Fruit fly (Drosophila melanogaster) whole organism, larva: ENCODE measurements around the gene Elo68beta.
"Not testable (repeated sequence)": the region's sequence is repeated elsewhere in the genome, so short reads cannot be mapped to it uniquely, and the experiment has no call there.

Experiments
- noc ChIP-seq: fragments of 200-800 bp; sonication (Bioruptor generic); optimal IDR thresholded peaks from 3 replicates; lab custom pipeline; 2019; ENCODE audit warnings: missing biosample characterization, mild to moderate bottlenecking, missing genetic modification characterization, moderate library complexity

Gene Elo68beta

DNA sequence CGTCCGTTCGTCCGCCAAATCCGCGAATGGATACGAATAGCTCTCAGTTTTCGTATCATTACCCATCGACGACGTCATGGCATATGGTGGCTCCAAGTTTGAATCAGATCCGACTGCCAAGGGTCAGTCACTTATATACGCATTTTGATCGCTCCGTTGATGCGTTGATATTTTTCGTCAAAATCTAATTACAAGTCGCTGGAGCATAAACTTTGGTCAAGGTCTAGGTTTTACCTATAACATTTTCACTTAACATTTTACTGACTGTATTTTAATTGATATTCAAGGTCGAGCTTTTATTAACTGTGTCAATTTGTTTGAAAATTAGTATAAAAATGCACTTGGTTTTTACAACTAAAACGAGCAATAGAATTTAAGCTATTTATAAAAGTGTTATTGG lies at the start of gene Elo68beta:
Elo68beta (minus strand) TSS at position 101 of the 400 bp plus-strand sequence.
- TF ChIP-seq noc (tag; lab: Kevin White, UChicago): no peak

DNA sequence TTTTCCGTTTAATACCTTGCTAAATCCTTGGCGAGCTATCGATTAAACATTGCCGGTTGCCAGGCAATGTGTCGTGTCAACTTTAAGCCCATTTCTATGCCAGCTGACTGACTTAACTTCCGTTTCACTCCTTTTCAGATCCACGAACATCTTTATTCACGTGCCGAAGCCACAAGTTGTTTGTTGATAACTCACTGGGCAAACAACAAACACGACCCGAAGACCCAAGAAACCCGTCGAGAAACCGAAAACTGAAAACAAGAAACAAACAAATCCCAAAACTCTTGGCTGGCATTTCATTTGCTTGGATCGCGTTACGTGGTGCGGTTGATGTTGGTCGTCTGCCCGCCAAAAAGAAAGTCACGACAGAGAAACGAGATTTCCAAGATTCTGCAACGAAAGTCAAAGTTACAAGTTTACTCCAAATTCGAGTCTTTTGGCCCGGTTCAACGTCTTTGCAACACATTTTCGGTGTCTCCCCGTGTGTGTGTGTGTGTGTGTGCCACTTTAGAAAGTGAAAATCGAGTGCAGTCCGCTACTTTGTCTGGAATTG lies 49.3 kb upstream of the Elo68beta start, which contains the start of gene CG6216:
CG6216 (minus strand) TSS at position 51 of the 553 bp plus-strand sequence.
- no peak for TF ChIP-seq noc (tag; lab: Kevin White, UChicago)

DNA sequence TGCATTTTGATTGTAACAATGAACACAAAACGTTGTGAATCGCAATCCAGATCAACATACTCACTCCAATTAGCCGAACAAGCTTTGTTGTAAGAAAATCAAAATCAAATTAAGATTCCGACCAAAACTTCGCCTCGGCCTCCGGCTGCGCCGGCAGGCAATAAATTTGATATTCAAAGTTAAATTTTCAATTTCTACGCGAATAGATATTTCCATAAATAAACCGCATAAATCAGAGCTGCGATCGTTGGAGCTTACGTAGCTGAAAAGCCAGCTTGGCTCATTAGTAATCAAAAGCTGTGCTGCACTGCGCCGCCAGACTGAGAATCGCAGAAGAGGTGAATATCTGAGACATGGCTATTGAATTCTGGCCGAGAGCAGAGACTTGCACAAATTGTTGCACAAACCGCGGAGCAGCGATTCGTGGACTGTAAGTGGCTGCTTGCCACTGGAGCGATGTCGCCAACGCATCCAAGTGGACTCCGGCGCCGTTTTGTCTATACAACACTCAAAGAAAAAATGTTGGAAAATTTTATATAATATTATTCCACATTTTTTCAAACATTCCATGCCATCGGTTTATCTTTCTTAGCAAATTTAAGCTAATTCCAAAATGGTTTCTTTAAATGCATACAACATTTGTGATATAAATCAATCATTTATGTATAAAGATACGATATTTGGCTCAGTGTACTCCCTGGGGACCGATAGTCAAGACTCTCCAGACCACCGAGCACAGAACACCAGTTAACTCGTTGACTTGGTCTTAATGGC lies 47.2 kb upstream of the Elo68beta start:
- TF ChIP-seq noc (tag; lab: Kevin White, UChicago): peak; percentile 38

DNA sequence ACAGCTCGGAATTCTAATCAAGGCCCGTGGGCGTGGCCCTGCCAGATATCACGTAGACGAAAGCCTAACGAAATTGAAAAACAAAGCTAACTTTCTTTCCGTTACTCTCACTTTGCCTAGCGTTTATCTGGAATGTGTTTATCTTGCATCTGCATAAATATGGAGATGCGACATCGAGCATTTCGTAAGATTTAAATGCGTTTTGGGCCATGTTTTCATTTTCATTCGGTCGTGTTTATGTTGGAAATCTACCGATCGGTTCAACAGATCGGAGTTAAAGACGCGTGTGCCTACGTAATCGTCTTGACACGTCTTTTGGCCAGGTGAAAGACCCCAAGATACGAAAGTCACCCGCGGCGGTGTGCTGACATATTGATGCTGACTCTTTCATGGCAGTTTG lies 46.2 kb upstream of the Elo68beta start:
- TF ChIP-seq noc (tag; lab: Kevin White, UChicago): no peak

DNA sequence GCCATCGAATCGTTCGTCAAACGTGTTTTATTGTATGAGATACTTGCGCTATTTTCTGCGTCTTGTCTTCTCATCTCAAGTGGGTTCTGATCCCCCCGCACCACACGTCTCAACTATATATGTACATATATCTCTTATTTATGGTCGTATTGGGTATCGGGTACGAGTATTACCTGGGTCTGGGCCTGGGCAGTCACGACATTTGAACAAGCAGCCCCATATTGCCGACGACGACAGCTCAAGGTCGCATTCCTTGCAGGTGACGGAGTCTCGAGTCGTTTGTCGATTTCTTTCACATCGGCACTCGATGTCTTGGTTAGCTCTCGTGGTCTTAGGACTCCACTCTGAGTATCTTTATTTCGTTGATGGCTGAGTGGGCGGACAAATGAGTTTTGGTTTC lies 43.6 kb upstream of the Elo68beta start:
- TF ChIP-seq noc (tag; lab: Kevin White, UChicago): no peak

DNA sequence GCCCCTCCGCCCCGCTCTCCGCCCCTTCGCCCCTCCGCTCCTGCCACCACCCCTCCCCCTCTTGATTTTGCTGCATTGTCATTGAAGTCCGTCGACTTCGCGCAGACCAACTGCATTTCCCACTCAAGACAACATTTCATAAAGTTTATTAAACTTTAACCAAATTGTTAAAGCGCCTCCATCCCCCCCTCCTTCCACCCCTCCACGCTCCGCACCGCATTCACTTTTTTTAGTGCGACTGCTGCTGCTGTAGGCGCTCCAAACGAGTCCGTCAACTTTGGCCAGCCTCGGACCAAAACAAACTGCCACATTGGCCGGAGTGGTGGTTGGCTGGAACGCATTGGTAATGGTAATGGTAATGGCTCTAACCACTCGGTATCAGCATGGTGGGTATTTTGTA lies 37.4 kb upstream of the Elo68beta start:
- no peak for TF ChIP-seq noc (tag; lab: Kevin White, UChicago)

DNA sequence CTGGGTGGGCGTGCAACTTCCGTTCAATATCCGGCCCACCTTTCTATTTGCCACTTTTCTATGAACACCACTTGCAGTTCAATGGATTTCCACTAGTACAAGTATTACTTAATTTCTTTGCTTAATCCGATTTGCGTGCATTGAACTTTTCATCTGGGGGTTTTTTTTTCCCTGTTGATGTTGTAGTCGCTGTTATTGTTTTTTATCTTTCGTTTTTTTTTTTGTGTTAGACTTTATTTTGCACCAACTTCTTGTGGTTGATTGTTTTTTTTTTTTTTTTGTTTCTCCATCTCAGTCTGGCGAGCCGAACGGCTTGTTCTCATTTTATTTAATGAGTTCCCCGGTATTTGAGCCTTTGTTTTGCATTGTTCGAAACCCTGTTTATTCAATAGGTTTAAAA lies 34.9 kb upstream of the Elo68beta start:
- TF ChIP-seq noc (tag; lab: Kevin White, UChicago): no peak

DNA sequence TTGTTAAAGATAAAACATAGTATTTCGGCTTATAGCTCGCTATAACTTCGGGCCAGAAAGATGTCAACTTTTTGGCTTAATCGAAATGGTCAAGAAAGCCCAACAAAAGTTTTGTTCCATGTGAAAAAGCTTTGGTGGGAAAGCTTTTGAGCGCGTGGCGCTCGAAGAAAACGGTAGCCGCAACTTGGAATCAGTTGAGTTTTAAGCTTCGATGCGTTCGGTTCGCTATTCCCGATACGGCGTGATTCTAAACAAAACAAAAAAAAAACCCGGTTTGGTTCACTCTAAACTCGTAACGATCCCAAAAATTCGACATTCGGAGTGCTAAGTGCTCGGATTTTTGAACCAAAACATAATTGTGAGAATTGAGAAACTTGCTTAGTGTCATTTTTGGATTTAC lies 34.3 kb upstream of the Elo68beta start, which contains the start of gene IRSp53:
IRSp53 (plus strand) TSS at position 204 of the 400 bp plus-strand sequence.
- TF ChIP-seq noc (tag; lab: Kevin White, UChicago): no peak

DNA sequence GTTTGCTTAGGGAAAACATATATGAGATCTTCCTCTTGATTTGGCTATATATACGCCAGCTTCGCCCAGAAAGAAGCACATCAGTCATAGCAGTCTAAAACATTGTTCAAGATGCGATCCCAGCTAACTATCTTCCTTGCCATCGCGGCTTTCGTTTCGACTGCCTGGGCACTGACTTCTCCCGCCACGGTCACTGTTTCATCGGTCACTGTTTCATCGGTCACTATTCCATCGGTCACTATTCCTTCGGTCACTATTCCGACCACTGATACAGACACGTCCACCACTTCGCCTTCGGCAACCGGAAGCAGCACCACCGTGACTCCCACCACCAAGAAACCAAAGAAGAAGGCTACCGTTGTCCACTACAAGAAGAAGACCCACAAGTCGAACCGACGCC lies 33.4 kb upstream of the Elo68beta start, which contains the start of gene CG14143:
CG14143 (plus strand) TSS at position 102 of the 400 bp plus-strand sequence.
- not testable (repeated sequence) for TF ChIP-seq noc (tag; lab: Kevin White, UChicago)

DNA sequence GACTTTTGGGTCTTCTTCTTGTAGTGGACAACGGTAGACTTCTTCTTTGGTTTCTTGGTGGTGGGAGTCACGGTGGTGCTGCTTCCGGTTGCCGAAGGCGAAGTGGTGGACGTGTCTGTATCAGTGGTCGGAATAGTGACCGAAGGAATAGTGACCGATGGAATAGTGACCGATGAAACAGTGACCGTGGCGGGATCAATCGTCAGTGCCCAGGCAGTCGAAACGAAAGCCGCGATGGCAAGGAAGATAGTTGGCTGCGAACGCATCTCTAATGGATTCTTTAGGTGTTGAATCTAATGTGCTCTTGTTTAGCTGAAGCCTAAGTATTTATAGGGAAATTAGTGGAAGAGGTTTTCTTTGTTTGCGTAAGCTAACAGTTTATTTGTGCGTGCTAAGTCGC lies 30.6 kb upstream of the Elo68beta start, which contains the start of gene CG32074:
CG32074 (minus strand) TSS at position 268 of the 400 bp plus-strand sequence.
- TF ChIP-seq noc (tag; lab: Kevin White, UChicago): not testable (repeated sequence)

DNA sequence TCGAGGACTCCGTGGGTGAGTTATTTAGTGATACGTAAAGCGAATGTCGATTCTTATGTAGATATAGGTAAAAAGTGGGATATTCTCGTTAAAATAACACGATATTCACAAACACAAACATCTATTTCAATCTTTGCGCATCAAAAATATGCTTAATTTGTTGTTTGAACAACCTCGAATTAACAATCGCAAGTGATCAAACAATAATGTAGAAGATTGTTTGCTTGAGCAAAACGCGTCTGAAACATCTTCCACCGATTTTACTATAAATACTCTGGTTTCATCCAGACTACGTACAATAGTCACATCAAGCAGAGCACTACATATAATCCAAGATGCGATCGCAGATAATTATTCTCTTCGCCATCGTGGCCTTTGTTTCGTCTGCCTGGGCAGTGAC lies 29.0 kb upstream of the Elo68beta start, which contains the start of gene nol:
nol (plus strand) TSS at position 301 of the 400 bp plus-strand sequence.
- no peak for TF ChIP-seq noc (tag; lab: Kevin White, UChicago)

DNA sequence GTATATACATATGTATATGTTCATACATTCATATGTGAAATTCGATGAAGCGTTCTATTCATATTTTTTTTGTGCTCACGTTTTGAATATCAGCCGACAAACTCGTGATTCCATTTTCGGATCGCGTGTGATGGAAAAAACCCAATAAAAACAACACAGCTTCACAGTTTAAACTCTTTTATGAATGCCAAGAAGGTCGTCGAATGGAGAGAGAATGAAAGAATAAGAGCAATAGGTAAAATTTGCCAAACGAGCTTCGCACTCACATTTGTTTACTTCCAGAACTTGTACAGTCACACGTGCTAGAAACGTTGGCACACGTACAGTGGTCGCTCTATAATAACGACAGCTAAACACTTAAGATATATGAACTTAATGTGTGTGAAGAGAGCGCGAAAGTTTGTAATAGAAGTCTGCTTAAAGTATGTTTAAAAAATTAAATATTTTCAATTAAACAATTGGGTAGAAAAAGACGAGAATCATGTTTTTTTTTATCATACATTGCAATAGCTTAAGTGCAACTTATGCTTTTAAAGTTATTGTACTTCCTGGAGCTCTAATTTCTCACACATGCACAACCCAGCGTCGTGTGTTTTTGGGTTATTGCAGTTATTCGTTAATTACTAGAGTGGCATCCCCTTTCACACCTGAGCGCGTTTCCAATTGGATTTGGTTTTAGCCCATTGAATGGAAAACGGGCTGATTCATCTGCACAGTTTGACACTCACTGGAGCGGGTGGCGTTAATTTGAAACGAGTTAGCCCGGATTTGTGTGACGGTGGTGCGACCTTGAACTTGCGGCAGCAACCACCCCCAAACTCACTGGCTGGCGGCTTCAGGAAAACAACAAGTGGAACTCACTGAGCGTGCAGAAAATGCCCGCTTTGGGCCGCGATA lies 24.4 kb upstream of the Elo68beta start:
- peak; percentile 49 for TF ChIP-seq noc (tag; lab: Kevin White, UChicago)

DNA sequence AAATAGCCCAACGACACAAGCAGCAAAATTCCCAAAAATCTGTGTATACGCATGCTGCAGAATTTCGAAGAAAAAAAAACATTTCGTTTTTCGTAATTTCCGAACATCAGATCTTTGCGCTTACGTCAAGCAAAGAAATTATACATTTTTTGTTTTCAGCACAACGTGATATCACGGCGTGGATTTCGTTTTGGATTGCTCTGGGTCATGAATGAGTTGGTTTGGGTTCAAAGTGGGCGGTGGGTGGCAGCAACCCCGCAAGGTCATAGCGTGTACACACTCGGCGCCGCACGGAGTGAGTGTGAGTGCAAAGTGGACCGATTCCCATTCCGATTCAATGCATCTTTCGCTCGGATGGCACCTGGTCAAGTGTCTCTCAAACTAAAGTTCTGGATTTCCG lies 23.3 kb upstream of the Elo68beta start:
- no peak for TF ChIP-seq noc (tag; lab: Kevin White, UChicago)

DNA sequence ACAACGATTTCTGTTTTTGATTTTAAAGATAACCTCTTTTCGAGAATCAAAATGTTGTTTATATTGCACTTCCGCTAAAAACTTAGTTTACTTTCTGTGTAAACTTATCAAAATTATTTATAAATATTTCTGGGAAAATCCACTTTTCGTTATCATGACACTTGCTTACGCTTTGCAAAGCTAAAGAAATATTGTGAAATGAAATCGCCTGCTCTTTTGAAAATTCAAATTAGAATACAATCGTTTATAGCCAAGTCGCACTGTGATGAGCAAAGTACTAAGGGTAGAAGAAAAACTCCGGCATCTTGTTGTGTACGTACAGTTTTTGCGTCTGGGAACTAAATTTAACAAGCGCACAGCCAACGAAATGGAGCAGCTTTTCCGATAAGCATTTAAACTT lies 22.9 kb upstream of the Elo68beta start:
- TF ChIP-seq noc (tag; lab: Kevin White, UChicago): no peak

DNA sequence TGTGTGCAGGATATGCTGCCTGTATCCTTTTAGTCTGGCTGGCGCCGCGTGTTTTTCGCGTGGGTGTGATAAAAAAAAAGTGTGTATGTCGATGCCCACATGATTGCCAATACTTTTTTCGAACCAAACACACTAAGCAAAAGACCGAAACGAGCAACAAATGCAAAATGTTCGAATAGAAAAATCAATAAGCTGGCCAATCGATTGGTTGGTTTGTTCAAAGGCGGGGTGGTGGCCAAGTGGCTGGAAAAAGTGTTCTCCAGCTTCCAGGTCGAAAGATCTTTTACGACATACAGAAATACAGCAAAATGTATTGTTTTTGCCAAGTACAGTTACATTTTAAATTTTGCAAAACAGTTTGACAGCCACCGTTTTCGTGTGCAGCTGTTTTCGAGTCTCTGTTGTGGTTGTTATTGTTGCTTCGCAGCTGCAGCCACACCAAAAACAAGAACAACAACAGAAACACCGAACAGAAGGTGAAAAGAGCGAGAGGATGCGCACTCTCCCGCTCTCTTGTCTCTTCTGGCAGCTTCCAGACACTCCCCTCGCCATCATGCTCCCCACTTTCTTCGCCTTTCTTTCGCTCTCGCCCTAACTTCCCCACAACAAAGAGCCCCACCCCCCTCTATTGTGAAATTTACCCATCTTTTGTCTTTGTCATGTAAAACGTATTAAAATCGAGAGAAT lies 22.2 kb upstream of the Elo68beta start:
- TF ChIP-seq noc (tag; lab: Kevin White, UChicago): no peak
